Worm (Caenorhabditis elegans) whole organism, young adult: Measurements from ENCODE around the gene clec-234.

Source experiments
- F37B4.10 ChIP-seq: fragments of 200-800 bp; sonication (Bioruptor generic); IDR thresholded peaks from 2 replicates; pipeline ENCODE4 v1.3.6; 2022; ENCODE audit warnings: missing genetic modification characterization, missing compliant biosample characterization
- unc-62 ChIP-seq: fragments of 150-350 bp; optimal IDR thresholded peaks from 2 replicates; lab custom pipeline; 2014; ENCODE audit warnings: missing biosample characterization, missing genetic modification reagents, missing genetic modification characterization
- ztf-25 ChIP-seq: fragments of 200-800 bp; sonication (Bioruptor generic); IDR thresholded peaks from 2 replicates; pipeline ENCODE4 v1.3.6; 2022; ENCODE audit warnings: missing genetic modification reagents, missing genetic modification characterization, missing compliant biosample characterization

DNA sequence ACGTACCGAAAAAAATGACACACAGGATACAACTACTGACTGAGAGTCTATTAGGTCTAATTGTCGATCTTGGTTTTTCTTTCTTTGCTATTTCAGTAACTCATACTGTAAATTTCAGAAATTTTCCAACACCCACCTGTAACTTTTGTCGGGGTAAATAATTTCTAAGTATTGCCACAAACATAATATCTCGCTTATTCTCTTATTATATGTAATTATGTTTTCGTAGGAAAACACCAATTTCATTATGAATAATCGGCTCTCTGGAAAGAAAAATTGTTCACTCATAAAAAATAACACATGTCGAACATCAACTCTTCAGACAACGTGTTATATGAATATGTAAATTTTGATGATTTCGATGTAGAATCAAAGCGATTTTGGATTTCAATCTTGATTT, 12.7 kb downstream of the clec-234 start, which contains the start of gene srw-48:
- TF ChIP-seq ztf-25 (GFP tag; lab: Robert Waterston, UW) (no peak), F37B4.10 (GFP tag; lab: Robert Waterston, UW) (no peak), unc-62 (GFP tag; lab: Kevin White, UChicago) (no peak)
